3 fruit fly cellular contexts compared by ENCODE assay signal in the genomic region with DNA sequence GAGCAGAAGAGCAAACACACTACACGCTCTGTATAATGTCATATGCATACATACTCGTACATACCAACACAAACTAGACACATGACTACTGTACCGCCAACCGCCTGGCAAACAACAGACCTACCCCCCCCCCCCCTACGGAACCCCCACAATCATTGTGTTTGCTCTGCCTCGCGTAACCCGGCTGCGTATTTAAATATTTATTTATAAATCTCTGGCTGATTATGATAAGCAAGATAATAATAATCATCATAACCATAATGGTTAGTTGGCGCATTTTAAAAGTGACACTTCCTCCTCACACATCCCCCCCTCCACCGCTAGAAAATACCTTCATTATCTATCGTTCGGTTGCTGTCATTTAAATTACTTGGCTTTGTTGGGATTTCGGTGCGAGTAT.
TF ChIP-seq lines count a peak whose summit lies in the region.

No protein-coding gene starts in this region.

TF ChIP-seq in whole organism, adult, 20 proteins besides CTCF, POLR2A, EP300 and RAD21 (continued from another document):
- TF ChIP-seq CG11617 (GFP tag; optimal IDR thresholded peaks at IDR 0.05; lab: Kevin White, UChicago) (peak; percentile 65), Crg-1 (GFP tag; optimal IDR thresholded peaks at IDR 0.05; lab: Kevin White, UChicago) (no peak), Clk (GFP tag; optimal IDR thresholded peaks at IDR 0.05; lab: Kevin White, UChicago) (peak; percentile 45)
TF ChIP-seq in whole organism, adult: peak in this region for 15.

TF ChIP-seq in whole organism, embryonic, 481 proteins besides CTCF, POLR2A, EP300 and RAD21 (continued from another document and continues in another):
- TF ChIP-seq prd (optimal IDR thresholded peaks at IDR 0.05; lab: Kevin White, UChicago) (peak in 1 of 2 experiments; percentile 21), prd (GFP tag; IDR thresholded peaks at IDR 0.05; lab: Robert Waterston, UW) (no peak), CG10209 (GFP tag; optimal IDR thresholded peaks at IDR 0.05; lab: Kevin White, UChicago) (peak; percentile 68), ci (GFP tag; IDR thresholded peaks at IDR 0.05; lab: Robert Waterston, UW) (peak; percentile 65; the same call in 2 of the 3 replicates), CG12236 (GFP tag; optimal IDR thresholded peaks at IDR 0.05; lab: Kevin White, UChicago) (no peak), nerfin-2 (GFP tag; IDR thresholded peaks at IDR 0.05; lab: Robert Waterston, UW; ENCODE audit: partially characterized antibody) (no peak), CG10543 (GFP tag; optimal IDR thresholded peaks at IDR 0.05; lab: Kevin White, UChicago) (peak; percentile 90), CG14050 (GFP tag; IDR thresholded peaks at IDR 0.05; lab: Robert Waterston, UW) (no peak), gcm2 (GFP tag; optimal IDR thresholded peaks at IDR 0.05; lab: Kevin White, UChicago) (no peak), CG33213 (GFP tag; optimal IDR thresholded peaks at IDR 0.05; lab: Kevin White, UChicago) (no peak), BtbVII (GFP tag; optimal IDR thresholded peaks at IDR 0.05; lab: Kevin White, UChicago) (peak; percentile 82), CG8765 (GFP tag; IDR thresholded peaks at IDR 0.05; lab: Robert Waterston, UW) (no peak), lmd (GFP tag; IDR thresholded peaks at IDR 0.05; lab: Robert Waterston, UW) (no peak; the same call in 1 of the 2 replicates), mirr (GFP tag; optimal IDR thresholded peaks at IDR 0.05; lab: Kevin White, UChicago) (peak; percentile 66), dpn (GFP tag; optimal IDR thresholded peaks at IDR 0.05; lab: Kevin White, UChicago) (no peak), emc (GFP tag; optimal IDR thresholded peaks at IDR 0.05; lab: Kevin White, UChicago) (no peak), CG8281 (tag; optimal IDR thresholded peaks at IDR 0.05; lab: Kevin White, UChicago) (no peak), CG1792 (GFP tag; optimal IDR thresholded peaks at IDR 0.05; lab: Kevin White, UChicago) (no peak), CG17912 (GFP tag; optimal IDR thresholded peaks at IDR 0.05; lab: Kevin White, UChicago) (peak; percentile 48), CG11696 (GFP tag; IDR thresholded peaks at IDR 0.05; lab: Robert Waterston, UW) (no peak), CG1832 (GFP tag; optimal IDR thresholded peaks at IDR 0.05; lab: Kevin White, UChicago) (no peak), CG18476 (GFP tag; optimal IDR thresholded peaks at IDR 0.05; lab: Kevin White, UChicago) (peak; percentile 27), ssp (GFP tag; IDR thresholded peaks at IDR 0.05; lab: Robert Waterston, UW) (no peak), CoRest (tag; optimal IDR thresholded peaks at IDR 0.05; lab: Kevin White, UChicago) (peak; percentile 39), stwl (tag; optimal IDR thresholded peaks at IDR 0.05; lab: Kevin White, UChicago) (no peak), ro (GFP tag; IDR thresholded peaks at IDR 0.05; lab: Robert Waterston, UW) (no peak), CG6254 (GFP tag; optimal IDR thresholded peaks at IDR 0.05; lab: Kevin White, UChicago) (peak; percentile 7), crol (GFP tag; IDR thresholded peaks at IDR 0.05; lab: Robert Waterston, UW) (peak; percentile 90), Hand (GFP tag; optimal IDR thresholded peaks at IDR 0.05; lab: Kevin White, UChicago) (no peak), CG12391 (tag; optimal IDR thresholded peaks at IDR 0.05; lab: Kevin White, UChicago) (peak; percentile 45), btn (GFP tag; optimal IDR thresholded peaks at IDR 0.05; lab: Kevin White, UChicago) (no peak), PHDP (tag; optimal IDR thresholded peaks at IDR 0.05; lab: Kevin White, UChicago) (peak; percentile 73), Stat92E (GFP tag; optimal IDR thresholded peaks at IDR 0.05; lab: Kevin White, UChicago) (no peak), TFAM (GFP tag; optimal IDR thresholded peaks at IDR 0.05; lab: Kevin White, UChicago) (no peak), wor (GFP tag; IDR thresholded peaks at IDR 0.05; lab: Robert Waterston, UW) (no peak), HLH4C (GFP tag; IDR thresholded peaks at IDR 0.05; lab: Robert Waterston, UW; ENCODE audit: partially characterized antibody) (no peak), hb (GFP tag; IDR thresholded peaks at IDR 0.05; lab: Robert Waterston, UW; ENCODE audit: partially characterized antibody) (no peak), CG15514 (GFP tag; optimal IDR thresholded peaks at IDR 0.05; lab: Kevin White, UChicago) (peak; percentile 70), CG9609 (GFP tag; optimal IDR thresholded peaks at IDR 0.05; lab: Kevin White, UChicago) (no peak), bigmax (GFP tag; optimal IDR thresholded peaks at IDR 0.05; lab: Kevin White, UChicago) (peak; percentile 50), ham (GFP tag; IDR thresholded peaks at IDR 0.05; lab: Robert Waterston, UW) (no peak), CG12155 (GFP tag; optimal IDR thresholded peaks at IDR 0.05; lab: Kevin White, UChicago) (no peak), tll (GFP tag; optimal IDR thresholded peaks at IDR 0.05; lab: Kevin White, UChicago) (no peak), Dfd (GFP tag; optimal IDR thresholded peaks at IDR 0.05; lab: Kevin White, UChicago) (no peak), Nf-YA (GFP tag; IDR thresholded peaks at IDR 0.05; lab: Robert Waterston, UW) (no peak), Camta (GFP tag; optimal IDR thresholded peaks at IDR 0.05; lab: Kevin White, UChicago) (no peak), CG17385 (GFP tag; optimal IDR thresholded peaks at IDR 0.05; lab: Kevin White, UChicago) (peak; percentile 13), corto (GFP tag; optimal IDR thresholded peaks at IDR 0.05; lab: Kevin White, UChicago) (no peak), gfzf (GFP tag; optimal IDR thresholded peaks at IDR 0.05; lab: Kevin White, UChicago) (no peak), sim (GFP tag; IDR thresholded peaks at IDR 0.05; lab: Robert Waterston, UW) (no peak), cato (GFP tag; optimal IDR thresholded peaks at IDR 0.05; lab: Kevin White, UChicago; ENCODE audit: borderline replicate concordance) (no peak), trem (tag; optimal IDR thresholded peaks at IDR 0.05; lab: Kevin White, UChicago) (no peak), CG11504 (tag; optimal IDR thresholded peaks at IDR 0.05; lab: Kevin White, UChicago) (peak; percentile 37), so (GFP tag; IDR thresholded peaks at IDR 0.05; lab: Robert Waterston, UW) (no peak), hkb (optimal IDR thresholded peaks at IDR 0.05; lab: Kevin White, UChicago) (no peak), hkb (GFP tag; IDR thresholded peaks at IDR 0.05; lab: Robert Waterston, UW) (peak; percentile 47), yki (optimal IDR thresholded peaks at IDR 0.05; lab: Kevin White, UChicago) (no peak), CG14860 (GFP tag; IDR thresholded peaks at IDR 0.05; lab: Robert Waterston, UW; ENCODE audit: partially characterized antibody) (no peak), Taf1 (GFP tag; IDR thresholded peaks at IDR 0.05; lab: Robert Waterston, UW) (no peak), mld (GFP tag; IDR thresholded peaks at IDR 0.05; lab: Robert Waterston, UW; ENCODE audit: partially characterized antibody) (no peak), ewg (GFP tag; optimal IDR thresholded peaks at IDR 0.05; lab: Kevin White, UChicago) (peak; percentile 19), nau (GFP tag; optimal IDR thresholded peaks at IDR 0.05; lab: Kevin White, UChicago) (peak; percentile 82), chinmo (GFP tag; IDR thresholded peaks at IDR 0.05; lab: Robert Waterston, UW; ENCODE audit: partially characterized antibody) (peak; percentile 67; the same call in 1 of the 4 replicates)

TF ChIP-seq in whole organism, prepupa, 60 proteins besides CTCF, POLR2A, EP300 and RAD21 (continued from another document):
- no peak for TF ChIP-seq eg (GFP tag; IDR thresholded peaks at IDR 0.05; lab: Robert Waterston, UW)
- TF ChIP-seq dsx (GFP tag; optimal IDR thresholded peaks at IDR 0.05; lab: Kevin White, UChicago; ENCODE audit: poor library complexity, severe bottlenecking), result no peak
- no peak for TF ChIP-seq pdm3 (GFP tag; optimal IDR thresholded peaks at IDR 0.05; lab: Kevin White, UChicago)
- no peak for TF ChIP-seq fd85E (GFP tag; optimal IDR thresholded peaks at IDR 0.05; lab: Kevin White, UChicago)
- TF ChIP-seq lz (GFP tag; optimal IDR thresholded peaks at IDR 0.05; lab: Kevin White, UChicago), result no peak
- TF ChIP-seq CG11762 (GFP tag; optimal IDR thresholded peaks at IDR 0.05; lab: Kevin White, UChicago; ENCODE audit: insufficient read depth), result no peak
- TF ChIP-seq CG8632 (GFP tag; optimal IDR thresholded peaks at IDR 0.05; lab: Kevin White, UChicago), result no peak
- TF ChIP-seq CG8119 (GFP tag; IDR thresholded peaks at IDR 0.05; lab: Robert Waterston, UW), result no peak
- no peak for TF ChIP-seq esn (GFP tag; optimal IDR thresholded peaks at IDR 0.05; lab: Kevin White, UChicago)
- TF ChIP-seq Sox102F (GFP tag; optimal IDR thresholded peaks at IDR 0.05; lab: Kevin White, UChicago), result no peak
- TF ChIP-seq Gug (GFP tag; IDR thresholded peaks at IDR 0.05; lab: Robert Waterston, UW), result no peak
- no peak for TF ChIP-seq Blimp-1 (GFP tag; optimal IDR thresholded peaks at IDR 0.05; lab: Kevin White, UChicago)
- no peak for TF ChIP-seq CG6792 (GFP tag; optimal IDR thresholded peaks at IDR 0.05; lab: Kevin White, UChicago)
- TF ChIP-seq svp (GFP tag; lab: Kevin White, UChicago), result peak; percentile 41
- no peak for TF ChIP-seq CG11294 (GFP tag; IDR thresholded peaks at IDR 0.05; lab: Robert Waterston, UW)
- no peak for TF ChIP-seq OdsH (GFP tag; optimal IDR thresholded peaks at IDR 0.05; lab: Kevin White, UChicago)
- no peak for TF ChIP-seq CG32006 (GFP tag; optimal IDR thresholded peaks at IDR 0.05; lab: Kevin White, UChicago)
- no peak for TF ChIP-seq CG3919 (GFP tag; optimal IDR thresholded peaks at IDR 0.05; lab: Kevin White, UChicago)
- TF ChIP-seq CG3032 (tag; optimal IDR thresholded peaks at IDR 0.05; lab: Kevin White, UChicago), result no peak
- TF ChIP-seq CG34406 (GFP tag; optimal IDR thresholded peaks at IDR 0.05; lab: Kevin White, UChicago), result no peak
- no peak for TF ChIP-seq Hr39 (GFP tag; optimal IDR thresholded peaks at IDR 0.05; lab: Kevin White, UChicago)
- no peak for TF ChIP-seq CG31627 (GFP tag; optimal IDR thresholded peaks at IDR 0.05; lab: Kevin White, UChicago)
- no peak for TF ChIP-seq acj6 (GFP tag; optimal IDR thresholded peaks at IDR 0.05; lab: Kevin White, UChicago)
- TF ChIP-seq CG6163 (GFP tag; IDR thresholded peaks at IDR 0.05; lab: Robert Waterston, UW), result no peak
- TF ChIP-seq CG15336 (GFP tag; IDR thresholded peaks at IDR 0.05; lab: Robert Waterston, UW), result no peak
- peak in 1 of 2 experiments; percentile 55 for TF ChIP-seq ss (GFP tag; optimal IDR thresholded peaks at IDR 0.05; lab: Kevin White, UChicago)
- TF ChIP-seq Met (GFP tag; optimal IDR thresholded peaks at IDR 0.05; lab: Kevin White, UChicago), result no peak
